Fruit fly (Drosophila melanogaster): ENCODE data around the gene sicily.

dm6 chrX:11881686-11882085 lies 9.8 kb upstream of the sicily start:
- TF ChIP-seq CG11762 (GFP tag; optimal IDR thresholded peaks at IDR 0.05; ENCODE audit: insufficient read depth) = no peak
- no peak for TF ChIP-seq CG8319 (GFP tag; optimal IDR thresholded peaks at IDR 0.05)
- no peak for TF ChIP-seq Sox14 (GFP tag; optimal IDR thresholded peaks at IDR 0.05)
- no peak for TF ChIP-seq fd59A (GFP tag; optimal IDR thresholded peaks at IDR 0.05)
